Fruit fly (Drosophila melanogaster): ENCODE results near the gene LanA.

The LanA gene

dm6 chr3L:6184884-6185438 is 32.9 kb downstream of the LanA start, which contains the start of the genes D19B and CG43293 (continued):
- peak; percentile 91 for TF ChIP-seq gro (GFP tag; optimal IDR thresholded peaks at IDR 0.05)
- peak; percentile 69 for TF ChIP-seq CG12299 (tag; optimal IDR thresholded peaks at IDR 0.05)
- TF ChIP-seq CG16815 (GFP tag; optimal IDR thresholded peaks at IDR 0.05): peak; percentile 74
- TF ChIP-seq MBD-R2 (GFP tag; IDR thresholded peaks at IDR 0.05): peak; percentile 98
- peak; percentile 66 for TF ChIP-seq CG8089 (GFP tag; optimal IDR thresholded peaks at IDR 0.05)
- peak; percentile 69 for TF ChIP-seq ap (GFP tag; IDR thresholded peaks at IDR 0.05)
- peak; percentile 90 for TF ChIP-seq CG13624 (GFP tag; optimal IDR thresholded peaks at IDR 0.05)
- no peak for TF ChIP-seq CG7271 (tag; optimal IDR thresholded peaks at IDR 0.05)
- TF ChIP-seq Hmr (GFP tag; optimal IDR thresholded peaks at IDR 0.05): peak; percentile 90
- peak; percentile 38 for TF ChIP-seq CG33557 (GFP tag; optimal IDR thresholded peaks at IDR 0.05)
- peak; percentile 72 for TF ChIP-seq trem (tag; optimal IDR thresholded peaks at IDR 0.05)
- peak; percentile 78 for TF ChIP-seq CG10543 (GFP tag; optimal IDR thresholded peaks at IDR 0.05)
- peak; percentile 97 for TF ChIP-seq slbo (GFP tag; IDR thresholded peaks at IDR 0.05)
- TF ChIP-seq Asciz (GFP tag; optimal IDR thresholded peaks at IDR 0.05): peak; percentile 80
- peak; percentile 88 for TF ChIP-seq bowl (GFP tag; IDR thresholded peaks at IDR 0.05)
- peak; percentile 73 for TF ChIP-seq scrt (GFP tag; optimal IDR thresholded peaks at IDR 0.05)
- peak; percentile 63 for TF ChIP-seq org-1 (GFP tag; optimal IDR thresholded peaks at IDR 0.05)
- TF ChIP-seq CG3163 (GFP tag; optimal IDR thresholded peaks at IDR 0.05): peak; percentile 65
- peak; percentile 88 for TF ChIP-seq CG4424 (GFP tag; optimal IDR thresholded peaks at IDR 0.05)
- peak; percentile 56 for TF ChIP-seq Mes4 (GFP tag; optimal IDR thresholded peaks at IDR 0.05)
- peak; percentile 45 for TF ChIP-seq NC2α (GFP tag; optimal IDR thresholded peaks at IDR 0.05)
- peak; percentile 92 for TF ChIP-seq Drgx (GFP tag; IDR thresholded peaks at IDR 0.05)
- TF ChIP-seq dmrt11E (tag; optimal IDR thresholded peaks at IDR 0.05): peak; percentile 78
- peak; percentile 89 for TF ChIP-seq CG15269 (tag; optimal IDR thresholded peaks at IDR 0.05)
- TF ChIP-seq tll (GFP tag; optimal IDR thresholded peaks at IDR 0.05): peak in 1 of 2 experiments; percentile 76
- TF ChIP-seq stc (GFP tag; IDR thresholded peaks at IDR 0.05): peak; percentile 87
- peak; percentile 86 for TF ChIP-seq CG10979 (tag; optimal IDR thresholded peaks at IDR 0.05)
- TF ChIP-seq CG7928 (GFP tag; optimal IDR thresholded peaks at IDR 0.05): peak; percentile 61
- peak; percentile 69 for TF ChIP-seq CG34376 (GFP tag; optimal IDR thresholded peaks at IDR 0.05)
- TF ChIP-seq CG17186 (GFP tag; optimal IDR thresholded peaks at IDR 0.05): peak; percentile 58
- no peak for TF ChIP-seq CG17568 (GFP tag; optimal IDR thresholded peaks at IDR 0.05)
- TF ChIP-seq vnd (GFP tag; IDR thresholded peaks at IDR 0.05; ENCODE audit: partially characterized antibody): 0 out of 3 replicates have a peak, but pooled peaks have one; percentile 34
- peak; percentile 83 for TF ChIP-seq trh (GFP tag; optimal IDR thresholded peaks at IDR 0.05)
- no peak for TF ChIP-seq abd-A (tag; optimal IDR thresholded peaks at IDR 0.05)
- peak; percentile 82 for TF ChIP-seq CG2199 (GFP tag; IDR thresholded peaks at IDR 0.05)
- TF ChIP-seq CG32772 (GFP tag; IDR thresholded peaks at IDR 0.05): peak; percentile 85
- TF ChIP-seq mld (GFP tag; IDR thresholded peaks at IDR 0.05; ENCODE audit: partially characterized antibody): no peak
- peak; percentile 31 for TF ChIP-seq CG15479 (GFP tag; optimal IDR thresholded peaks at IDR 0.05)
- peak; percentile 92 for TF ChIP-seq CG14014 (GFP tag; IDR thresholded peaks at IDR 0.05)
- TF ChIP-seq CG14441 (GFP tag; IDR thresholded peaks at IDR 0.05): peak; percentile 93
- TF ChIP-seq Oaz (GFP tag; IDR thresholded peaks at IDR 0.05): peak; percentile 66
- TF ChIP-seq CG3995 (GFP tag; optimal IDR thresholded peaks at IDR 0.05): peak; percentile 33
- TF ChIP-seq Myb (GFP tag; optimal IDR thresholded peaks at IDR 0.05): peak; percentile 59
- TF ChIP-seq CG3281 (GFP tag; optimal IDR thresholded peaks at IDR 0.05): peak; percentile 85
- TF ChIP-seq vvl (GFP tag; IDR thresholded peaks at IDR 0.05): peak; percentile 93
- peak; percentile 90 for TF ChIP-seq CG18599 (GFP tag; optimal IDR thresholded peaks at IDR 0.05)
- TF ChIP-seq cas (GFP tag; IDR thresholded peaks at IDR 0.05): peak; percentile 81
- peak; percentile 90 for TF ChIP-seq ken (GFP tag; IDR thresholded peaks at IDR 0.05)
- TF ChIP-seq Atf-2 (GFP tag; optimal IDR thresholded peaks at IDR 0.05): peak; percentile 73
- peak; percentile 68; the same call in 1 of the 3 replicates for TF ChIP-seq z (GFP tag; IDR thresholded peaks at IDR 0.05)
